Worm (Caenorhabditis elegans) whole organism, mixed stage, embryonic: ENCODE data around the gene Y57G11C.1147.

Source experiments
- M03D4.4 ChIP-seq: sonication (generic microtip); optimal IDR thresholded peaks from 2 replicates; lab custom pipeline; 2017; ENCODE audit warnings: mild to moderate bottlenecking, missing genetic modification characterization, missing compliant biosample characterization
- bed-3 ChIP-seq: fragments of 200-800 bp; sonication (Bioruptor generic); optimal IDR thresholded peaks from 3 replicates; lab custom pipeline; 2018; ENCODE audit warnings: mild to moderate bottlenecking, missing genetic modification characterization, moderate library complexity, missing compliant biosample characterization
- blmp-1 ChIP-seq: fragments of 150-350 bp; optimal IDR thresholded peaks from 2 replicates; lab custom pipeline; 2014; ENCODE audit warnings: missing biosample characterization, missing genetic modification characterization
- ceh-39 ChIP-seq: fragments of 150-350 bp; optimal IDR thresholded peaks from 2 replicates; lab custom pipeline; 2014; ENCODE audit warnings: missing biosample characterization, missing genetic modification characterization
- ceh-43 ChIP-seq: fragments of 200-800 bp; sonication (Bioruptor generic); optimal IDR thresholded peaks from 2 replicates; lab custom pipeline; 2018; ENCODE audit warnings: mild to moderate bottlenecking, missing genetic modification characterization, moderate library complexity, missing compliant biosample characterization
- ceh-83 ChIP-seq: fragments of 200-800 bp; sonication (Bioruptor generic); optimal IDR thresholded peaks from 2 replicates; lab custom pipeline; 2018; ENCODE audit warnings: mild to moderate bottlenecking, missing genetic modification characterization, missing compliant biosample characterization
- ces-1 ChIP-seq: fragments of 150-350 bp; optimal IDR thresholded peaks from 2 replicates; lab custom pipeline; 2014; ENCODE audit warnings: missing biosample characterization, missing genetic modification reagents, missing genetic modification characterization
- cnd-1 ChIP-seq: fragments of 200-800 bp; sonication (Bioruptor generic); optimal IDR thresholded peaks from 2 replicates; lab custom pipeline; 2018; ENCODE audit warnings: mild to moderate bottlenecking, missing genetic modification characterization, missing compliant biosample characterization
- drap-1 ChIP-seq: fragments of 200-800 bp; sonication (Bioruptor generic); optimal IDR thresholded peaks from 3 replicates; lab custom pipeline; 2018; ENCODE audit warnings: mild to moderate bottlenecking, missing genetic modification characterization, missing compliant biosample characterization
- elt-1 ChIP-seq: sonication (generic microtip); optimal IDR thresholded peaks from 2 replicates; lab custom pipeline; 2017; ENCODE audit warnings: missing genetic modification characterization, mild to moderate bottlenecking, missing compliant biosample characterization, antibody characterized with exemption, moderate library complexity, borderline replicate concordance; ENCODE audit not compliant: insufficient read depth
- elt-3 ChIP-seq: fragments of 150-350 bp; optimal IDR thresholded peaks from 2 replicates; lab custom pipeline; 2014; ENCODE audit warnings: missing biosample characterization, missing genetic modification characterization
- flh-1 ChIP-seq: fragments of 200-800 bp; sonication (Bioruptor generic); optimal IDR thresholded peaks from 2 replicates; lab custom pipeline; 2018; ENCODE audit warnings: mild to moderate bottlenecking, missing genetic modification characterization, moderate library complexity, missing compliant biosample characterization
- ham-2 ChIP-seq: fragments of 200-800 bp; sonication (Bioruptor generic); optimal IDR thresholded peaks from 2 replicates; lab custom pipeline; 2018; ENCODE audit warnings: mild to moderate bottlenecking, missing genetic modification characterization, missing compliant biosample characterization
- hlh-1 ChIP-seq: fragments of 150-350 bp; optimal IDR thresholded peaks from 2 replicates; lab custom pipeline; 2014; ENCODE audit warnings: missing biosample characterization, missing genetic modification reagents, missing genetic modification characterization
- lin-13 ChIP-seq: fragments of 150-350 bp; optimal IDR thresholded peaks from 2 replicates; lab custom pipeline; 2014; ENCODE audit warnings: missing biosample characterization, missing genetic modification characterization
- lin-32 ChIP-seq: fragments of 200-800 bp; sonication (Bioruptor generic); optimal IDR thresholded peaks from 2 replicates; lab custom pipeline; 2018; ENCODE audit warnings: mild to moderate bottlenecking, missing genetic modification characterization, missing compliant biosample characterization
- lsy-2 ChIP-seq: fragments of 150-350 bp; optimal IDR thresholded peaks from 2 replicates; lab custom pipeline; 2014; ENCODE audit warnings: missing biosample characterization, missing genetic modification characterization
- mep-1 ChIP-seq: fragments of 150-350 bp; optimal IDR thresholded peaks from 2 replicates; lab custom pipeline; 2017; ENCODE audit warnings: missing biosample characterization, missing genetic modification reagents, missing genetic modification characterization, inconsistent platforms
- mls-2 ChIP-seq: sonication (generic microtip); optimal IDR thresholded peaks from 2 replicates; lab custom pipeline; 2016; ENCODE audit warnings: mild to moderate bottlenecking, missing genetic modification characterization, moderate library complexity, missing compliant biosample characterization
- nhr-12 ChIP-seq: fragments of 150-350 bp; optimal IDR thresholded peaks from 2 replicates; lab custom pipeline; 2014; ENCODE audit warnings: missing biosample characterization, missing genetic modification characterization
- nhr-2 ChIP-seq: fragments of 150-350 bp; optimal IDR thresholded peaks from 2 replicates; lab custom pipeline; 2014; ENCODE audit warnings: missing biosample characterization, missing genetic modification characterization
- nhr-237 ChIP-seq: fragments of 150-350 bp; optimal IDR thresholded peaks from 2 replicates; lab custom pipeline; 2014; ENCODE audit warnings: missing biosample characterization, missing genetic modification characterization
- nhr-28 ChIP-seq: fragments of 150-350 bp; optimal IDR thresholded peaks from 2 replicates; lab custom pipeline; 2014; ENCODE audit warnings: missing biosample characterization, missing genetic modification characterization
- nhr-76 ChIP-seq: sonication (generic microtip); optimal IDR thresholded peaks from 2 replicates; lab custom pipeline; 2017; ENCODE audit warnings: missing biosample characterization, missing genetic modification characterization
- sem-2 ChIP-seq: fragments of 200-800 bp; sonication (Bioruptor generic); optimal IDR thresholded peaks from 2 replicates; lab custom pipeline; 2018; ENCODE audit warnings: mild to moderate bottlenecking, missing genetic modification characterization, missing compliant biosample characterization
- snpc-4 ChIP-seq: fragments of 150-350 bp; optimal IDR thresholded peaks from 2 replicates; lab custom pipeline; 2014; ENCODE audit warnings: missing biosample characterization, missing genetic modification characterization
- sptf-1 ChIP-seq: sonication (generic microtip); optimal IDR thresholded peaks from 2 replicates; lab custom pipeline; 2017; ENCODE audit warnings: mild to moderate bottlenecking, missing genetic modification characterization, moderate library complexity, missing compliant biosample characterization
- tbx-8 ChIP-seq: fragments of 200-800 bp; sonication (Bioruptor generic); optimal IDR thresholded peaks from 2 replicates; lab custom pipeline; 2018; ENCODE audit warnings: mild to moderate bottlenecking, missing genetic modification characterization, moderate library complexity, missing compliant biosample characterization
- unc-120 ChIP-seq: sonication (generic microtip); optimal IDR thresholded peaks from 2 replicates; lab custom pipeline; 2017; ENCODE audit warnings: missing genetic modification characterization, missing compliant biosample characterization; ENCODE audit not compliant: poor library complexity, severe bottlenecking
- unc-62 ChIP-seq: fragments of 150-350 bp; optimal IDR thresholded peaks from 2 replicates; lab custom pipeline; 2014; ENCODE audit warnings: missing biosample characterization, missing genetic modification reagents, missing genetic modification characterization
- zip-8 ChIP-seq: fragments of 150-350 bp; optimal IDR thresholded peaks from 2 replicates; lab custom pipeline; 2014; ENCODE audit warnings: missing biosample characterization, missing genetic modification characterization
- ztf-11 ChIP-seq: fragments of 150-350 bp; optimal IDR thresholded peaks from 2 replicates; lab custom pipeline; 2014; ENCODE audit warnings: missing biosample characterization, missing genetic modification characterization

Y57G11C.1147 gene

ce11 chrIV:14800931-14801330 lies 3.6 kb upstream of the Y57G11C.1147 start:
- no peak for TF ChIP-seq zip-8
- TF ChIP-seq snpc-4 (tag; lab: Kevin White, UChicago), result no peak
- TF ChIP-seq nhr-28, result no peak
- no peak for TF ChIP-seq ham-2 (GFP tag; lab: Kevin White, UChicago)
- TF ChIP-seq elt-1 (tag; lab: Kevin White, UChicago), result no peak

- TF ChIP-seq ceh-83 (no peak), mep-1 (tag; lab: Kevin White, UChicago) (no peak), M03D4.4 (tag; lab: Kevin White, UChicago) (no peak), sem-2 (GFP tag; lab: Kevin White, UChicago) (no peak), nhr-28 (no peak), ztf-11 (no peak)
Observed at ce11 chrIV:14799186-14799585, 1.9 kb upstream of the Y57G11C.1147 start, which contains the start of gene Y57G11C.14. Y57G11C.14 (plus strand) TSS chrIV:14799311.

ce11 chrIV:14797849-14798248 lies 535 bp upstream of the Y57G11C.1147 start, which contains the start of gene arl-8:
arl-8 (plus strand) TSS chrIV:14798149.
- TF ChIP-seq ceh-39 (tag; lab: Kevin White, UChicago) (no peak), nhr-2 (no peak), unc-62 (no peak)

ce11 chrIV:14795918-14796488 lies 1.3 kb downstream of the Y57G11C.1147 start, which contains the start of gene coq-3:
coq-3 (minus strand) TSS chrIV:14796324.
- no peak for TF ChIP-seq ces-1 (GFP tag; lab: Kevin White, UChicago)
- TF ChIP-seq nhr-237 (tag; lab: Kevin White, UChicago), result no peak
- no peak for TF ChIP-seq mls-2 (tag; lab: Kevin White, UChicago)
- no peak for TF ChIP-seq ceh-43 (GFP tag; lab: Kevin White, UChicago)
- no peak for TF ChIP-seq cnd-1
- TF ChIP-seq nhr-76 (tag; lab: Kevin White, UChicago), result no peak
- no peak for TF ChIP-seq bed-3 (GFP tag; lab: Kevin White, UChicago)
- no peak for TF ChIP-seq nhr-28
- TF ChIP-seq sptf-1 (tag; lab: Kevin White, UChicago), result no peak
- no peak for TF ChIP-seq ztf-11
- no peak for TF ChIP-seq flh-1 (GFP tag; lab: Kevin White, UChicago)
- TF ChIP-seq ceh-83, result no peak
- no peak for TF ChIP-seq lin-13 (tag; lab: Kevin White, UChicago)
- no peak for TF ChIP-seq M03D4.4 (tag; lab: Kevin White, UChicago)
- no peak for TF ChIP-seq sem-2 (GFP tag; lab: Kevin White, UChicago)
- no peak for TF ChIP-seq hlh-1
- TF ChIP-seq unc-120 (tag; lab: Kevin White, UChicago), result no peak
- TF ChIP-seq tbx-8 (GFP tag; lab: Kevin White, UChicago), result no peak

- no peak for TF ChIP-seq flh-1 (GFP tag; lab: Kevin White, UChicago)
- peak; percentile 32 for TF ChIP-seq sptf-1 (tag; lab: Kevin White, UChicago)
- no peak for TF ChIP-seq zip-8
- peak; percentile 41 for TF ChIP-seq lsy-2
- peak; percentile 48 for TF ChIP-seq ham-2 (GFP tag; lab: Kevin White, UChicago)
- peak; percentile 14 for TF ChIP-seq ceh-43 (GFP tag; lab: Kevin White, UChicago)
- no peak for TF ChIP-seq sem-2 (GFP tag; lab: Kevin White, UChicago)
- peak; percentile 44 for TF ChIP-seq mls-2 (tag; lab: Kevin White, UChicago)
- no peak for TF ChIP-seq drap-1 (GFP tag; lab: Kevin White, UChicago)
- no peak for TF ChIP-seq bed-3 (GFP tag; lab: Kevin White, UChicago)
- TF ChIP-seq lin-13 (tag; lab: Kevin White, UChicago), result peak; percentile 13
- TF ChIP-seq snpc-4 (tag; lab: Kevin White, UChicago), result no peak
- TF ChIP-seq nhr-237 (tag; lab: Kevin White, UChicago), result peak; percentile 1
- TF ChIP-seq nhr-12 (tag; lab: Kevin White, UChicago), result no peak
- peak; percentile 6 for TF ChIP-seq mep-1 (tag; lab: Kevin White, UChicago)
- TF ChIP-seq nhr-76 (tag; lab: Kevin White, UChicago), result no peak
- TF ChIP-seq lin-32, result no peak
- TF ChIP-seq tbx-8 (GFP tag; lab: Kevin White, UChicago), result no peak
- TF ChIP-seq unc-120 (tag; lab: Kevin White, UChicago), result peak; percentile 43
- no peak for TF ChIP-seq nhr-28
- no peak for TF ChIP-seq nhr-2
- TF ChIP-seq ceh-39 (tag; lab: Kevin White, UChicago), result peak; percentile 75
- peak; percentile 14 for TF ChIP-seq ztf-11
- TF ChIP-seq elt-3 (tag; lab: Kevin White, UChicago), result no peak
- TF ChIP-seq ceh-83, result no peak
- peak; percentile 94 for TF ChIP-seq blmp-1 (tag; lab: Kevin White, UChicago)
- TF ChIP-seq cnd-1, result no peak
- TF ChIP-seq M03D4.4 (tag; lab: Kevin White, UChicago), result no peak
- TF ChIP-seq ces-1 (GFP tag; lab: Kevin White, UChicago), result peak; percentile 51
Observed at ce11 chrIV:14793900-14794624, 3.3 kb downstream of the Y57G11C.1147 start.
